Fruit fly (Drosophila melanogaster): ENCODE data around the gene CG31156.

The CG31156 gene

dm6 chr3R:22639239-22639858 lies 25.9 kb upstream of the CG31156 start, which contains the start of the genes loco and wake (continued):
- no peak for TF ChIP-seq ara (GFP tag; IDR thresholded peaks at IDR 0.05)
- no peak for TF ChIP-seq CG12744 (GFP tag; optimal IDR thresholded peaks at IDR 0.05)
- TF ChIP-seq bowl (GFP tag; IDR thresholded peaks at IDR 0.05), result no peak
- peak; percentile 13 for TF ChIP-seq CG15696 (tag; optimal IDR thresholded peaks at IDR 0.05)
- TF ChIP-seq Elba2 (GFP tag; optimal IDR thresholded peaks at IDR 0.05), result no peak
- TF ChIP-seq Spps (tag; optimal IDR thresholded peaks at IDR 0.05), result peak; percentile 21
- no peak for TF ChIP-seq CG4424 (GFP tag; optimal IDR thresholded peaks at IDR 0.05)
- no peak for TF ChIP-seq luna (GFP tag; optimal IDR thresholded peaks at IDR 0.05)
- TF ChIP-seq Stat92E (GFP tag; optimal IDR thresholded peaks at IDR 0.05), result no peak
- TF ChIP-seq zen2 (GFP tag; IDR thresholded peaks at IDR 0.05; ENCODE audit: partially characterized antibody), result peak; percentile 89
- TF ChIP-seq CG3838 (GFP tag; optimal IDR thresholded peaks at IDR 0.05), result no peak
- TF ChIP-seq CG14965 (GFP tag; optimal IDR thresholded peaks at IDR 0.05; ENCODE audit: borderline replicate concordance), result no peak
- TF ChIP-seq CkIIα-i1 (GFP tag; IDR thresholded peaks at IDR 0.05), result no peak
- TF ChIP-seq Pdp1 (GFP tag; optimal IDR thresholded peaks at IDR 0.05), result no peak
- TF ChIP-seq CG8290 (GFP tag; optimal IDR thresholded peaks at IDR 0.05), result peak; percentile 76
- TF ChIP-seq CG8290 (tag; optimal IDR thresholded peaks at IDR 0.05), result peak; percentile 2 to 45
- peak; percentile 37 for TF ChIP-seq CG9797 (GFP tag; optimal IDR thresholded peaks at IDR 0.05)
- TF ChIP-seq sug (tag; optimal IDR thresholded peaks at IDR 0.05), result peak; percentile 2
- no peak for TF ChIP-seq ATbp (GFP tag; optimal IDR thresholded peaks at IDR 0.05)
- TF ChIP-seq psq (GFP tag; optimal IDR thresholded peaks at IDR 0.05), result no peak
- no peak for TF ChIP-seq mam (GFP tag; optimal IDR thresholded peaks at IDR 0.05)
- TF ChIP-seq CG1233 (GFP tag; optimal IDR thresholded peaks at IDR 0.05), result no peak
- no peak for TF ChIP-seq CG17385 (GFP tag; optimal IDR thresholded peaks at IDR 0.05)
- TF ChIP-seq CG6854 (GFP tag; optimal IDR thresholded peaks at IDR 0.05), result no peak
- TF ChIP-seq hkb (optimal IDR thresholded peaks at IDR 0.05), result no peak
- TF ChIP-seq hkb (GFP tag; IDR thresholded peaks at IDR 0.05), result no peak
- no peak for TF ChIP-seq CG34376 (GFP tag; optimal IDR thresholded peaks at IDR 0.05)
- no peak for TF ChIP-seq CG10565 (GFP tag; optimal IDR thresholded peaks at IDR 0.05)
- peak; percentile 97 for TF ChIP-seq sna (GFP tag; IDR thresholded peaks at IDR 0.05; ENCODE audit: partially characterized antibody)
- TF ChIP-seq bbx (GFP tag; IDR thresholded peaks at IDR 0.05; ENCODE audit: partially characterized antibody), result peak; percentile 84
- peak; percentile 98 for TF ChIP-seq ewg (GFP tag; optimal IDR thresholded peaks at IDR 0.05)
- no peak for TF ChIP-seq D19A (tag; optimal IDR thresholded peaks at IDR 0.05)
- TF ChIP-seq CG9609 (GFP tag; optimal IDR thresholded peaks at IDR 0.05), result no peak
- TF ChIP-seq D (optimal IDR thresholded peaks at IDR 0.05), result no peak
- TF ChIP-seq D (GFP tag; optimal IDR thresholded peaks at IDR 0.05), result no peak
- TF ChIP-seq Ets97D (GFP tag; optimal IDR thresholded peaks at IDR 0.05), result peak; percentile 66
- no peak for TF ChIP-seq pum (GFP tag; optimal IDR thresholded peaks at IDR 0.05)
- no peak for TF ChIP-seq tap (tag; optimal IDR thresholded peaks at IDR 0.05)
- no peak for TF ChIP-seq CG17912 (GFP tag; optimal IDR thresholded peaks at IDR 0.05)
- TF ChIP-seq emc (GFP tag; optimal IDR thresholded peaks at IDR 0.05), result no peak
- no peak for TF ChIP-seq BtbVII (GFP tag; optimal IDR thresholded peaks at IDR 0.05)
- no peak for TF ChIP-seq MESR4 (GFP tag; optimal IDR thresholded peaks at IDR 0.05)
- TF ChIP-seq Jarid2 (GFP tag; optimal IDR thresholded peaks at IDR 0.05), result no peak
- no peak for TF ChIP-seq CG10979 (tag; optimal IDR thresholded peaks at IDR 0.05)
- no peak for TF ChIP-seq ac (GFP tag; optimal IDR thresholded peaks at IDR 0.05)
- no peak for TF ChIP-seq cwo (GFP tag; optimal IDR thresholded peaks at IDR 0.05)
- TF ChIP-seq phol (tag; optimal IDR thresholded peaks at IDR 0.05), result peak; percentile 64
- no peak for TF ChIP-seq fd96Cb (tag; optimal IDR thresholded peaks at IDR 0.05)
- no peak for TF ChIP-seq cad (GFP tag; optimal IDR thresholded peaks at IDR 0.05)
- TF ChIP-seq tna (GFP tag; IDR thresholded peaks at IDR 0.05; ENCODE audit: partially characterized antibody), result peak; percentile 69; the same call in 1 of the 2 replicates
